Fruit fly (Drosophila melanogaster) whole organism, embryonic: Measurements from ENCODE around the gene niki.

Source experiments
- Bteb2 ChIP-seq: fragments of 200-800 bp; sonication (Bioruptor generic); optimal IDR thresholded peaks from 2 replicates; lab custom pipeline; 2016; ENCODE audit warnings: missing biosample characterization, missing genetic modification characterization
- CG10366 ChIP-seq: fragments of 200-800 bp; sonication (Bioruptor generic); IDR thresholded peaks from 2 replicates; pipeline ENCODE4 v1.3.6; 2022; ENCODE audit warnings: missing biosample characterization, missing genetic modification characterization
- CG11085 ChIP-seq: fragments of 200-800 bp; sonication (Bioruptor generic); IDR thresholded peaks from 2 replicates; pipeline ENCODE4 v1.3.6; 2022; ENCODE audit warnings: missing biosample characterization, missing genetic modification characterization
- CG17612 ChIP-seq: fragments of 200-800 bp; sonication (Bioruptor generic); IDR thresholded peaks from 2 replicates; pipeline ENCODE4 v1.3.6; 2022; ENCODE audit warnings: missing biosample characterization, missing genetic modification characterization
- CG33557 ChIP-seq: fragments of 200-800 bp; sonication (Bioruptor generic); optimal IDR thresholded peaks from 2 replicates; lab custom pipeline; 2019; ENCODE audit warnings: missing biosample characterization, mild to moderate bottlenecking, missing genetic modification characterization, moderate library complexity
- CG43689 ChIP-seq: fragments of 200-800 bp; sonication (Bioruptor generic); IDR thresholded peaks from 2 replicates; pipeline ENCODE4 v1.3.6; 2022; ENCODE audit warnings: missing biosample characterization, missing genetic modification characterization
- Ptx1 ChIP-seq: fragments of 200-800 bp; sonication (Bioruptor generic); IDR thresholded peaks from 2 replicates; pipeline ENCODE4 v1.3.6; 2022; ENCODE audit warnings: missing biosample characterization, missing genetic modification characterization
- Usf ChIP-seq: fragments of 200-800 bp; sonication (Bioruptor generic); optimal IDR thresholded peaks from 2 replicates; lab custom pipeline; 2017; ENCODE audit warnings: missing genotype, missing biosample characterization, missing genetic modification characterization
- bsh ChIP-seq, 2 experiments: fragments of 200-800 bp; sonication (Bioruptor generic); optimal IDR thresholded peaks; 2 replicates each; lab custom pipeline; 2017 to 2018; ENCODE audit warnings: mild to moderate bottlenecking in 2 of 2, missing biosample characterization in 2 of 2, missing genetic modification characterization in 2 of 2, moderate library complexity in 1 of 2
- corto ChIP-seq: fragments of 200-800 bp; sonication (Bioruptor generic); optimal IDR thresholded peaks from 2 replicates; lab custom pipeline; 2016; ENCODE audit warnings: missing biosample characterization, mild to moderate bottlenecking, missing genetic modification characterization, moderate library complexity
- gfzf ChIP-seq: fragments of 200-800 bp; sonication (Bioruptor generic); optimal IDR thresholded peaks from 2 replicates; lab custom pipeline; 2016; ENCODE audit warnings: missing biosample characterization, mild to moderate bottlenecking, missing genetic modification characterization, moderate library complexity
- pan ChIP-seq, 4 experiments: fragments of >200 bp in 3 of 4; fragments of 200-800 bp in 1 of 4; sonication (Bioruptor generic) in 1 of 4; optimal IDR thresholded peaks in 3 of 4; IDR thresholded peaks in 1 of 4; 2 replicates each; pipeline versions ENCODE4 v1.3.6 to Lab custom; 2017 to 2022; ENCODE audit warnings: missing biosample characterization in 2 of 4, missing genetic modification characterization in 2 of 4, mixed read lengths in 1 of 4
- sima ChIP-seq: fragments of 200-800 bp; sonication (Bioruptor generic); optimal IDR thresholded peaks from 2 replicates; lab custom pipeline; 2016; ENCODE audit warnings: missing biosample characterization, missing genetic modification characterization
- slou ChIP-seq: fragments of 200-800 bp; sonication (Bioruptor generic); optimal IDR thresholded peaks from 3 replicates; lab custom pipeline; 2016; ENCODE audit warnings: missing biosample characterization, missing genetic modification characterization

DNA sequence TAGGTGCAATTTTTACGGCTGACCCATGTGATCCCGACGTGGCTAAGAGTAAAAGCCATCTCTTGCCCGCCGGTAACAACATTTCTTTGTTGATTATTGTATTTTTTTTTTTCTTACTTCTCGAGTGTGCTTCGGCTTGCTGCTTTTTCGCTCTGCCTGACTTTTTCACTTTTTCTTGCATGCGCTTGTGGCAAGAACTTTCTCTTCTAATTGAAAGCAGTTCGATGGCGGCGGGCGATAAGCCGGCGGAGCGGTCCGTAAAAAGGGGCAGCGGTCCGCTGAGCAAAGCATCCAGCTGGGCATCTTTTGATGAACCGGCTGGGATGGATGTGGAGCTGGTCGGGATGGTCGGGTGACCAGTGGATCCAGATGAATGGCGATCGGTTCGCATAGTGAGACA is 52.4 kb downstream of the niki start:
- TF ChIP-seq sima (GFP tag; lab: Kevin White, UChicago) (no peak), corto (GFP tag; lab: Kevin White, UChicago) (no peak), Usf (no peak), bsh (GFP tag; optimal IDR thresholded peaks at IDR 0.05; lab: Kevin White, UChicago) (no peak), gfzf (GFP tag; lab: Kevin White, UChicago) (no peak), CG33557 (no peak), CG43689 (GFP tag; lab: Robert Waterston, UW) (no peak), CG11085 (GFP tag; lab: Robert Waterston, UW) (no peak), Ptx1 (GFP tag; lab: Robert Waterston, UW) (no peak), Bteb2 (GFP tag; lab: Kevin White, UChicago) (no peak), CG17612 (GFP tag; lab: Robert Waterston, UW) (no peak), slou (GFP tag; lab: Kevin White, UChicago) (no peak), CG10366 (no peak), pan (optimal IDR thresholded peaks at IDR 0.05; lab: Kevin White, UChicago) (no peak), pan (GFP tag; optimal IDR thresholded peaks at IDR 0.05 in 1 of 2, IDR thresholded peaks at IDR 0.05 in 1 of 2) (no peak)
